Worm (Caenorhabditis elegans) whole organism, early embryonic: Measurements from ENCODE around the gene klp-20.

Source experiments
- F13C5.2 ChIP-seq: sonication (generic microtip); optimal IDR thresholded peaks from 2 replicates; lab custom pipeline; 2017; ENCODE audit warnings: mild to moderate bottlenecking, missing genetic modification characterization, inconsistent platforms, missing compliant biosample characterization
- aly-1 ChIP-seq: sonication (generic microtip); optimal IDR thresholded peaks from 2 replicates; lab custom pipeline; 2016; ENCODE audit warnings: missing genetic modification characterization, missing compliant biosample characterization
- ama-1 ChIP-seq: fragments of 150-350 bp; optimal IDR thresholded peaks from 2 replicates; lab custom pipeline; 2014
- ceh-36 ChIP-seq: sonication (generic microtip); optimal IDR thresholded peaks from 2 replicates; lab custom pipeline; 2016; ENCODE audit warnings: missing genetic modification characterization, inconsistent platforms, missing compliant biosample characterization
- ets-7 ChIP-seq: sonication (generic microtip); optimal IDR thresholded peaks from 2 replicates; lab custom pipeline; 2016; ENCODE audit warnings: missing genotype, missing genetic modification characterization, missing compliant biosample characterization
- flt-1 ChIP-seq: fragments of 200-800 bp; sonication (Bioruptor generic); IDR thresholded peaks from 2 replicates; pipeline ENCODE4 v1.3.6; 2022; ENCODE audit warnings: missing genetic modification characterization, missing compliant biosample characterization
- pes-1 ChIP-seq: fragments of 200-800 bp; sonication (Bioruptor generic); IDR thresholded peaks from 2 replicates; pipeline ENCODE4 v1.3.6; 2022; ENCODE audit warnings: missing genetic modification reagents, missing genetic modification characterization, missing compliant biosample characterization
- scrt-1 ChIP-seq: fragments of 200-800 bp; sonication (Bioruptor generic); IDR thresholded peaks from 2 replicates; pipeline ENCODE4 v1.3.6; 2022; ENCODE audit warnings: missing genetic modification characterization, missing compliant biosample characterization
- tbx-37 ChIP-seq: fragments of 200-800 bp; sonication (Bioruptor generic); conservative IDR thresholded peaks from 2 replicates; pipeline ENCODE4 v1.3.6; 2022; ENCODE audit warnings: missing genetic modification reagents, missing genetic modification characterization, missing compliant biosample characterization
- tra-4 ChIP-seq: sonication (generic microtip); optimal IDR thresholded peaks from 2 replicates; lab custom pipeline; 2017; ENCODE audit warnings: missing genetic modification characterization, missing compliant biosample characterization

ce11 chrIII:211387-211786, 1.6 kb downstream of the klp-20 start:
- TF ChIP-seq flt-1 (GFP tag; lab: Robert Waterston, UW) (no peak), ets-7 (no peak), tra-4 (tag; lab: Kevin White, UChicago) (no peak), scrt-1 (no peak), tbx-37 (GFP tag; lab: Robert Waterston, UW) (no peak), ceh-36 (tag; lab: Kevin White, UChicago) (no peak), ama-1 (no peak), pes-1 (GFP tag; lab: Robert Waterston, UW) (no peak), aly-1 (no peak), F13C5.2 (tag; lab: Kevin White, UChicago) (no peak)
